Worm (Caenorhabditis elegans) whole organism, young adult: ENCODE data around the gene sre-48.

ENCODE experiments used
- hmg-20 ChIP-seq: fragments of 200-800 bp; sonication (Bioruptor generic); IDR thresholded peaks from 2 replicates; pipeline ENCODE4 v1.3.6; 2022; ENCODE audit warnings: missing genetic modification reagents, missing genetic modification characterization, missing compliant biosample characterization
- zfh-2 ChIP-seq: fragments of 200-800 bp; sonication (Bioruptor generic); conservative IDR thresholded peaks from 2 replicates; pipeline ENCODE4 v1.3.6; 2022; ENCODE audit warnings: missing genetic modification reagents, missing genetic modification characterization, missing compliant biosample characterization

DNA sequence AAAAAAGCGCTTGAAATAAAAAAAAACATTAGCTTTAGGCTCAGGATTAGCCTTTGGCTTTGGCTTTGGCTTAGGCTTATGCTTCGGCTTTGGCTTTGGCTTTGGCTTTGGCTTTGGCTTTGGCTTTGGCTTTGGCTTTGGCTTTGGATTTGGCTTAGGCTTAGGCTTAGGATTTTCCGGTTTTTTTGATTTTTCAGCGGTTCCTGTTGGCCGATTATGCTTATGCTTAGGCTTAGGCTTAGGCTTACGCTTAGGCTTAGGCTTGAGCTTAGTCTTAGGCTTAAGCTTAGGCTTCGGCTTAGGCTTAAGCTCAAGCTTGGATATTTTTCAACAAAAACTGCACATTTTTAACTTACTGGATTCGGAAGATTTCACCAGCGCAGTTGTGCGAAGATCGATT lies 5.5 kb downstream of the sre-48 start:
- TF ChIP-seq zfh-2 = no peak
- TF ChIP-seq hmg-20 (GFP tag; lab: Robert Waterston, UW) = no peak
